Worm (Caenorhabditis elegans) whole organism, L4 larva: Measurements from ENCODE around the gene Y57A10A.29.

Experiments used
- D1046.2 ChIP-seq: fragments of 200-800 bp; sonication (Bioruptor generic); IDR thresholded peaks from 2 replicates; pipeline ENCODE4 v1.3.6; 2022; ENCODE audit warnings: missing genetic modification characterization, missing compliant biosample characterization
- T20F7.1 ChIP-seq: fragments of 200-800 bp; sonication (Bioruptor generic); optimal IDR thresholded peaks from 2 replicates; lab custom pipeline; 2018; ENCODE audit warnings: mild to moderate bottlenecking, missing genetic modification characterization, missing compliant biosample characterization
- Y48G9A.11 ChIP-seq: fragments of 200-800 bp; sonication (Bioruptor generic); IDR thresholded peaks from 2 replicates; pipeline ENCODE4 v1.3.6; 2022; ENCODE audit warnings: missing genetic modification reagents, missing genetic modification characterization, missing compliant biosample characterization
- Y5F2A.4 ChIP-seq: fragments of 200-800 bp; sonication (Bioruptor generic); optimal IDR thresholded peaks from 2 replicates; lab custom pipeline; 2018; ENCODE audit warnings: mild to moderate bottlenecking, missing genetic modification characterization, missing compliant biosample characterization
- aly-2 ChIP-seq: sonication (generic microtip); optimal IDR thresholded peaks from 2 replicates; lab custom pipeline; 2018; ENCODE audit warnings: missing biosample characterization, missing genetic modification characterization
- ceh-20 ChIP-seq: fragments of 200-800 bp; sonication (Bioruptor generic); IDR thresholded peaks from 2 replicates; pipeline ENCODE4 v1.3.6; 2022; ENCODE audit warnings: missing genetic modification reagents, missing genetic modification characterization, missing compliant biosample characterization
- ceh-62 ChIP-seq: sonication (generic microtip); optimal IDR thresholded peaks from 2 replicates; lab custom pipeline; 2017; ENCODE audit warnings: missing biosample characterization, missing genetic modification characterization
- ces-1 ChIP-seq: fragments of 150-350 bp; sonication (generic microtip); optimal IDR thresholded peaks from 4 replicates; lab custom pipeline; 2014; ENCODE audit warnings: missing biosample characterization, missing genetic modification reagents, missing genetic modification characterization
- cey-2 ChIP-seq: sonication (generic microtip); optimal IDR thresholded peaks from 3 replicates; lab custom pipeline; 2017; ENCODE audit warnings: missing genetic modification characterization, mild to moderate bottlenecking, missing compliant biosample characterization, antibody characterized with exemption, borderline replicate concordance; ENCODE audit not compliant: insufficient read depth
- dve-1 ChIP-seq: sonication (generic microtip); optimal IDR thresholded peaks from 2 replicates; lab custom pipeline; 2017; ENCODE audit warnings: antibody characterized with exemption, mild to moderate bottlenecking, missing genetic modification characterization, missing compliant biosample characterization; ENCODE audit not compliant: insufficient read depth
- fkh-10 ChIP-seq: fragments of 150-350 bp; optimal IDR thresholded peaks from 2 replicates; lab custom pipeline; 2014; ENCODE audit warnings: missing biosample characterization, missing genetic modification reagents, missing genetic modification characterization
- hlh-11 ChIP-seq: fragments of 200-800 bp; sonication (Bioruptor generic); optimal IDR thresholded peaks from 2 replicates; lab custom pipeline; 2018; ENCODE audit warnings: mild to moderate bottlenecking, missing genetic modification characterization, missing compliant biosample characterization
- hlh-30 ChIP-seq: sonication (generic microtip); optimal IDR thresholded peaks from 2 replicates; lab custom pipeline; 2017; ENCODE audit warnings: antibody characterized with exemption, mild to moderate bottlenecking, missing genetic modification characterization, missing compliant biosample characterization; ENCODE audit not compliant: insufficient read depth
- jun-1 ChIP-seq: fragments of 150-350 bp; optimal IDR thresholded peaks from 2 replicates; lab custom pipeline; 2014; ENCODE audit warnings: missing biosample characterization, missing genetic modification reagents, missing genetic modification characterization
- lim-7 ChIP-seq: fragments of 200-800 bp; sonication (Bioruptor generic); IDR thresholded peaks from 2 replicates; pipeline ENCODE4 v1.3.6; 2022; ENCODE audit warnings: missing genetic modification characterization, missing compliant biosample characterization
- lin-1 ChIP-seq: fragments of 200-800 bp; sonication (Bioruptor generic); IDR thresholded peaks from 2 replicates; pipeline ENCODE4 v1.3.6; 2022; ENCODE audit warnings: missing genetic modification reagents, missing genetic modification characterization, missing compliant biosample characterization
- lin-38 ChIP-seq: fragments of 200-800 bp; sonication (Bioruptor generic); IDR thresholded peaks from 2 replicates; pipeline ENCODE4 v1.3.6; 2022; ENCODE audit warnings: missing genetic modification reagents, missing genetic modification characterization, missing compliant biosample characterization
- lir-3 ChIP-seq: sonication (generic microtip); optimal IDR thresholded peaks from 2 replicates; lab custom pipeline; 2016; ENCODE audit warnings: mild to moderate bottlenecking, missing genetic modification characterization, missing compliant biosample characterization
- mep-1 ChIP-seq: fragments of 150-350 bp; sonication (generic microtip); optimal IDR thresholded peaks from 3 replicates; lab custom pipeline; 2014; ENCODE audit warnings: missing biosample characterization, missing genetic modification characterization
- mes-2 ChIP-seq: sonication (generic microtip); optimal IDR thresholded peaks from 2 replicates; lab custom pipeline; 2016; ENCODE audit warnings: missing genotype, mild to moderate bottlenecking, missing genetic modification characterization, missing compliant biosample characterization; ENCODE audit not compliant: poor library complexity, severe bottlenecking
- mxl-2 ChIP-seq: fragments of 200-800 bp; sonication (Bioruptor generic); conservative IDR thresholded peaks from 2 replicates; pipeline ENCODE4 v1.3.6; 2022; ENCODE audit warnings: missing genetic modification reagents, missing genetic modification characterization, missing compliant biosample characterization
- nhr-10 ChIP-seq: fragments of 150-350 bp; optimal IDR thresholded peaks from 2 replicates; lab custom pipeline; 2014; ENCODE audit warnings: missing biosample characterization, missing genetic modification characterization
- nhr-102 ChIP-seq: sonication (generic microtip); optimal IDR thresholded peaks from 2 replicates; lab custom pipeline; 2016; ENCODE audit warnings: mild to moderate bottlenecking, missing genetic modification characterization, moderate library complexity, missing compliant biosample characterization
- nhr-25 ChIP-seq: sonication (generic microtip); optimal IDR thresholded peaks from 2 replicates; lab custom pipeline; 2017; ENCODE audit warnings: missing genetic modification characterization, mild to moderate bottlenecking, missing compliant biosample characterization, antibody characterized with exemption, moderate library complexity, borderline replicate concordance; ENCODE audit not compliant: insufficient read depth
- nhr-41 ChIP-seq: fragments of 200-800 bp; sonication (Bioruptor generic); IDR thresholded peaks from 2 replicates; pipeline ENCODE4 v1.3.6; 2022; ENCODE audit warnings: missing genetic modification reagents, missing genetic modification characterization, missing compliant biosample characterization
- php-3 ChIP-seq: fragments of 200-800 bp; sonication (Bioruptor generic); IDR thresholded peaks from 2 replicates; pipeline ENCODE4 v1.3.6; 2022; ENCODE audit warnings: missing genetic modification reagents, missing genetic modification characterization, missing compliant biosample characterization
- set-16 ChIP-seq: fragments of 200-800 bp; sonication (Bioruptor generic); IDR thresholded peaks from 2 replicates; pipeline ENCODE4 v1.3.6; 2022; ENCODE audit warnings: missing genetic modification reagents, missing genetic modification characterization, missing compliant biosample characterization
- skn-1 ChIP-seq: fragments of 150-350 bp; optimal IDR thresholded peaks from 2 replicates; lab custom pipeline; 2014; ENCODE audit warnings: missing biosample characterization, missing genetic modification characterization
- spr-1 ChIP-seq: sonication (generic microtip); optimal IDR thresholded peaks from 2 replicates; lab custom pipeline; 2016; ENCODE audit warnings: mild to moderate bottlenecking, missing genetic modification characterization, missing compliant biosample characterization
- unc-130 ChIP-seq: sonication (generic microtip); optimal IDR thresholded peaks from 2 replicates; lab custom pipeline; 2016; ENCODE audit warnings: missing genetic modification reagents, missing genetic modification characterization, missing compliant biosample characterization
- unc-62 ChIP-seq, 3 experiments: fragments of 150-350 bp in 1 of 3; sonication (generic microtip); optimal IDR thresholded peaks in 2 of 3; peaks in 1 of 3; 1 replicate in 1 of 3; 2 replicates in 2 of 3; lab custom pipeline; 2014 to 2017; ENCODE audit warnings: missing biosample characterization in 3 of 3, missing genetic modification characterization in 3 of 3, missing genetic modification reagents in 3 of 3, missing genotype in 1 of 3
- zag-1 ChIP-seq: fragments of 150-350 bp; optimal IDR thresholded peaks from 2 replicates; lab custom pipeline; 2014; ENCODE audit warnings: missing biosample characterization, missing genetic modification characterization
- zip-2 ChIP-seq: fragments of 150-350 bp; optimal IDR thresholded peaks from 2 replicates; lab custom pipeline; 2014; ENCODE audit warnings: missing biosample characterization, missing genetic modification characterization
- ztf-11 ChIP-seq: fragments of 150-350 bp; optimal IDR thresholded peaks from 2 replicates; lab custom pipeline; 2014; ENCODE audit warnings: missing biosample characterization, missing genetic modification characterization

Gene Y57A10A.29

ce11 chrII:12278602-12279001 is 759 bp upstream of the Y57A10A.29 start:
- TF ChIP-seq hlh-11 (tag; lab: Kevin White, UChicago), result no peak
- peak; percentile 77 for TF ChIP-seq set-16 (GFP tag; lab: Robert Waterston, UW)
- 0 out of 2 replicates have a peak, but pooled peaks have one; percentile 22 for TF ChIP-seq D1046.2 (GFP tag; lab: Robert Waterston, UW)

- TF ChIP-seq zip-2 (tag; lab: Kevin White, UChicago) (no peak), hlh-30 (no peak), fkh-10 (no peak), Y48G9A.11 (GFP tag; lab: Robert Waterston, UW) (peak; percentile 38; the same call in 1 of the 2 replicates), cey-2 (tag; lab: Kevin White, UChicago) (no peak), spr-1 (tag; lab: Kevin White, UChicago) (no peak), T20F7.1 (GFP tag; lab: Kevin White, UChicago) (peak; percentile 10)
These were observed 999 bp downstream of the Y57A10A.29 start, which contains the start of gene ife-5 for ce11 chrII:12280360-12280759. Gene ife-5, plus strand, starts transcription at chrII:12280660.

DNA sequence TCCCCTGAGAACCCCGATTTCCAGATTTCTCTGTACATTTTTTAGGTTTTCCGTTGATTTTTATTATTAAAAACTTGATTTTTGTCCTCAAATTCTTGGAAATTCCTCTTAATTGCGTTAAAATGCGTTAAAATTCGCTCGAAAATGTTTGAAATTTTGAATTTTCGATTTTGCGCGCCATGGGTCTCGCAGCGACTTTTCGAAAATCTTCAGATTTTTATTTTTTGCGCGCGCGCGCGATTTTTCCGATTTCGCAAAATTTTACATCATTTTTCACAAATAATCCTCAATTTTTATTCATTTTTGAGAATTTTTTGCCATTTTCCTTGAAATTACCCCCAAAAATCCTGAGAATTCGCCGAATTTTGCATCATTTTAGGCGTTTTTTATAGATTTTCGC is 4.7 kb downstream of the Y57A10A.29 start:
- TF ChIP-seq unc-62 (GFP tag; optimal IDR thresholded peaks at IDR 0.05 in 1 of 2; lab: Kevin White, UChicago) (peak in 1 of 2 experiments; percentile 86), unc-62 (tag; optimal IDR thresholded peaks at IDR 0.05; lab: Kevin White, UChicago) (no peak), dve-1 (tag; lab: Kevin White, UChicago) (no peak), ztf-11 (tag; lab: Kevin White, UChicago) (no peak), Y48G9A.11 (GFP tag; lab: Robert Waterston, UW) (peak; percentile 84), lin-38 (GFP tag; lab: Robert Waterston, UW) (peak; percentile 50), unc-130 (GFP tag; lab: Kevin White, UChicago) (peak; percentile 15)

- no peak for TF ChIP-seq spr-1 (tag; lab: Kevin White, UChicago)
- no peak for TF ChIP-seq zag-1 (tag; lab: Kevin White, UChicago)
- TF ChIP-seq php-3 (GFP tag; lab: Robert Waterston, UW), result no peak
- TF ChIP-seq skn-1 (tag; lab: Kevin White, UChicago), result no peak
- TF ChIP-seq aly-2, result no peak
- no peak for TF ChIP-seq lir-3 (tag; lab: Kevin White, UChicago)
- no peak for TF ChIP-seq hlh-30
- no peak for TF ChIP-seq mep-1 (tag; lab: Kevin White, UChicago)
These were observed 9.7 kb downstream of the Y57A10A.29 start, which contains the start of gene Y57A10A.31 for ce11 chrII:12289085-12289484. Gene Y57A10A.31, plus strand, starts transcription at chrII:12289385.

DNA sequence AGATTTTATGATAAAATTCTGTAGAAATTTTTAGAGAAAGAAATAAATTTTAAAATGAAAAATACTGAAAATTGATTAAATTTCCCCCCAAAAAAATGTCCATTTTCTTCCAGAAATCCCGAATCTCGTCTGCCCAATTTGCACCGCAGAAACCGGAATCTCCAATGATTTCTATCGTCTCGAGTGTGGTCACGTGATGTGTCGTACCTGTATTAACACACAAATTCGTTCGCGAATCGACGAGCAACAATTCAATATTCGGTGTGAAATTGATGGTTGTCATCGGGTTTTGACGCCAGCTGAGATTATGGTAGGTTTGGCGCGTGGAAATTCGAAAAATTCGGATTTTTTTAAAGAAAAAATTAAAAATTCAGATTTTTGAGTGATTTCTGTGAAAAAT is 17.2 kb downstream of the Y57A10A.29 start:
- TF ChIP-seq mes-2 (tag; lab: Kevin White, UChicago) (no peak), lim-7 (GFP tag; lab: Robert Waterston, UW) (no peak), lin-1 (GFP tag; lab: Robert Waterston, UW) (no peak), mxl-2 (GFP tag; lab: Robert Waterston, UW) (no peak), dve-1 (tag; lab: Kevin White, UChicago) (no peak), jun-1 (no peak), set-16 (GFP tag; lab: Robert Waterston, UW) (no peak), ceh-20 (GFP tag; lab: Robert Waterston, UW) (no peak), nhr-102 (tag; lab: Kevin White, UChicago) (no peak), php-3 (GFP tag; lab: Robert Waterston, UW) (no peak), spr-1 (tag; lab: Kevin White, UChicago) (no peak), nhr-25 (tag; lab: Kevin White, UChicago) (no peak), nhr-41 (GFP tag; lab: Robert Waterston, UW) (no peak), nhr-10 (tag; lab: Kevin White, UChicago) (no peak), lin-38 (GFP tag; lab: Robert Waterston, UW) (no peak), ceh-62 (tag; lab: Kevin White, UChicago) (no peak), D1046.2 (GFP tag; lab: Robert Waterston, UW) (no peak), ces-1 (no peak), Y5F2A.4 (GFP tag; lab: Kevin White, UChicago) (no peak)
